Worm (Caenorhabditis elegans) whole organism, L4/young adult: Measurements from ENCODE around the gene flh-3.
"Not testable (repeated sequence)": the region's sequence is repeated elsewhere in the genome, so short reads cannot be mapped to it uniquely, and the experiment has no call there.

Experiments used
- W03F9.2 ChIP-seq: fragments of 150-350 bp; optimal IDR thresholded peaks from 2 replicates; lab custom pipeline; 2014; ENCODE audit warnings: missing biosample characterization, missing genetic modification characterization
- dao-5 ChIP-seq: sonication (generic microtip); optimal IDR thresholded peaks from 2 replicates; lab custom pipeline; 2016; ENCODE audit warnings: missing genotype, missing genetic modification characterization, moderate library complexity, missing compliant biosample characterization
- him-1 ChIP-seq: sonication (generic microtip); optimal IDR thresholded peaks from 2 replicates; lab custom pipeline; 2016; ENCODE audit warnings: missing genotype, missing genetic modification reagents, missing genetic modification characterization, missing compliant biosample characterization

flh-3 gene

DNA sequence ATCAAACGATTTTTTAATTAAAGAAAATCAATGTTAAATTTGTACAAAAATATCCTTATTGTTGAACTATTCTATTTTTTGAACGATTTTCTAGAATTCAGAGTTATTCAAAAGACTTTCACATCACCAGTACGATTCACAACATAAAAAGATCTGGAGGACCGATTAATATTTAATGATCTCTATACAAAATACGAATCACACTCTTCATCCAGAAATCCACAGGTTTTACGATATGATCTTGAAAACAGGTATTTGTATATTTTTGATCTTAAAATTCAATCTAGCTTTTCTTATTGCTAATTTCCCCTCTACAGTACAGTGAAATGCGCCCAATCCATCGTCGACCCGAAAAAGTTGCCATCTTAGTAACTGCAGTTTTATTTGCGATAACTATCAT lies 34.7 kb downstream of the flh-3 start, which contains the start of gene F49C12.5:
F49C12.5 (plus strand) TSS at position 301 of the 400 bp plus-strand sequence.
- TF ChIP-seq W03F9.2 (tag; lab: Kevin White, UChicago) (no peak), dao-5 (tag; lab: Kevin White, UChicago) (no peak), him-1 (tag; lab: Kevin White, UChicago) (no peak)

DNA sequence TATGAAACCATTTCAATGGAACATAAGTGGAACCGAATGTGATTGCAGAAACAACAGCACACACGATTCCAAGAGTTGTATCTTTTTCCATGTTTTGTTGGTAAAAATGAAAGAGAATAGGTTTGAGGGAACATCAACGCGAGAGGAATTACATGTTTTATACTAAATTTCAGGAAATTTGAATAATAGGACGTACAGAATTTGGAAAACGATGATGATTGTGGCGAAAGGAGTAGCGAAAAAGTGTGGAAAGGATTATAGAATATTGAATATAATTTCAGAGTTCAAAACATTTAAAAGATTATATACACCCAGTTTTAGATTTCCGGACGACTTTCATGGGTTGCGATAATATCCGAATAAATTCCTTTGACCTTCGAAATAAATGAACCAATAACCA lies 39.1 kb downstream of the flh-3 start, which contains the start of gene F49C12.6:
F49C12.6 (minus strand) TSS at position 101 of the 400 bp plus-strand sequence.
- no peak for TF ChIP-seq W03F9.2 (tag; lab: Kevin White, UChicago)
- TF ChIP-seq him-1 (tag; lab: Kevin White, UChicago) = no peak
- no peak for TF ChIP-seq dao-5 (tag; lab: Kevin White, UChicago)

ce11 chrIV:9310935-9311566 lies 41.2 kb downstream of the flh-3 start:
- no peak for TF ChIP-seq dao-5 (tag; lab: Kevin White, UChicago)
- no peak for TF ChIP-seq W03F9.2 (tag; lab: Kevin White, UChicago)
- no peak for TF ChIP-seq him-1 (tag; lab: Kevin White, UChicago)

- TF ChIP-seq him-1, W03F9.2, dao-5 (tag; lab: Kevin White, UChicago): not testable (repeated sequence)
Measured at ce11 chrIV:9312827-9313226, 42.9 kb downstream of the flh-3 start, which contains the start of gene F49C12.7. Gene F49C12.7 (minus strand): TSS chrIV:9312927.

DNA sequence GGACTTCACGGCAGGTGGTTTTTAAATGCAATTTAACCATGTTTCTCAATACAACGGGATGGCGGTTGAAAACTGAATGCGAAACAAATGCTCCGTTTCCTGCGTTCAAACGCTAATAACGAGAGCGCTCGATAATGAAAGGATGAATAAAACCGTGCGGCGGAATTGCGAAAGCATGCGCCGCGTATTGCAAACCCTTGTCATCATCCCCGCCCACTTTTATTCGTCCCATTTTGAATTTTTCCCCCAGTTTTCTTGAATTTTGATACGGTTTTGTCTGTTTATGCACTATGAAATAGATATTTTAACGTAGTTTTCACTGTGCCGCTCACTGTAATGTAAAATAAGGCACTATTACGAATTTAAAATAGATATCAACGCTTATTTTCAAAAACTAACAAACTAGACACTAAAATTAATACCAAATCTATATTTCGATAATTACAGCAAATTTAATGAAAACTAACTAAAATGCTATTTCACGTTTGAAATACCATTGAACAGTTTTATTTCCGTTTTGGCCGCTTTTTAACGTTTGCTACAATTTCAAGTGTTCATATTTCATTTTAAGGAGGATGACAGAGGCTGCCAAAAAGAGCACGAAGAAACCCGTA lies 46.3 kb downstream of the flh-3 start, which contains the start of the genes F49C12.9 and rpn-7:
F49C12.9 (minus strand) TSS at position 148 of the 614 bp plus-strand sequence.
rpn-7 (plus strand) TSS at position 564 of the 614 bp plus-strand sequence.
- TF ChIP-seq him-1 (tag; lab: Kevin White, UChicago) (no peak), W03F9.2 (tag; lab: Kevin White, UChicago) (peak; percentile 55)

ce11 chrIV:9318147-9318546 lies 48.3 kb downstream of the flh-3 start:
- TF ChIP-seq him-1 (tag; lab: Kevin White, UChicago) (no peak), W03F9.2 (tag; lab: Kevin White, UChicago) (no peak), dao-5 (tag; lab: Kevin White, UChicago) (no peak)

- TF ChIP-seq dao-5 (tag; lab: Kevin White, UChicago) = no peak
- no peak for TF ChIP-seq him-1 (tag; lab: Kevin White, UChicago)
- TF ChIP-seq W03F9.2 (tag; lab: Kevin White, UChicago) = no peak
Measured at ce11 chrIV:9319080-9319479, 49.2 kb downstream of the flh-3 start, which contains the start of the genes F49C12.11 and nemt-1. Gene F49C12.11 (plus strand): TSS chrIV:9319380. Gene nemt-1 (minus strand): TSS chrIV:9319439.

ce11 chrIV:9320023-9320422 lies 50.1 kb downstream of the flh-3 start:
- TF ChIP-seq W03F9.2 (tag; lab: Kevin White, UChicago) (no peak), him-1 (tag; lab: Kevin White, UChicago) (no peak), dao-5 (tag; lab: Kevin White, UChicago) (no peak)

DNA sequence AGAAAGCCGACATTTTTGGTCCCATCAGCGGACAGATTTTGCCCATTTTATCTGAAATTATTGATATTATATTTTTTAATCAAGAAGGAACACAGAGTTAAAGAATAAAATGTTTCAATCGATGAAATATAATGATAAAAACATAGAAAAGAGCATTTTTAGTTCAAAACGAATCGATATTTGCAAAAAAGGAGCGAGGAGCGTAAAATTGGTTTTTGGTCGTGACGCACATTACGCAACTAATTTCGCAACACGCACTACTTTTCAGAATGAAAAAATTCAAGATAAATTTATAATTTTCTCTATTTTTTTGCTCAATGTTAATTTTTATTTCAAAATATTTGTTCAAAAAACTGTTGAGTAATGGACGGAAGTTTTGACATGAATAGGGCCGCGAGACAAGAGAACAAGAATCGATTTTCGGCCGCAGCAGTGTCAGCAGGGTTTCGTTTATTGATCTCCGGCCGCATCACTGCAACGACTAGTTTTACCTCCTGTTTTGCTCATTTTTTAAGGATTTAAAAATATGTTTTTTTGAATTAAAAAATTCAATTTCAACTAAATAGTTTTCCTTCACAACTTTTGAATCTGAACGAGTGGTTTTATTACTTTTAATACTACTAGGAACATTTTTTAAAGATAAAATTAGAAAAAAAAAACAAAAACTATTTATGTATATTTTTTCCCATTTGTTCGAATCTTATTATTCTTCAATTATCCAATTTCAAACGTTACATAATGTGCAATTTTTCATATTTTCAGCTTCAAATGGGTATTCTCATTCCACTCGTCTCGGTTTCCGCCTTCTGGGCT lies 51.3 kb downstream of the flh-3 start, which contains the start of the genes F49C12.12 and vha-17:
F49C12.12 (minus strand) TSS at position 51 of the 813 bp plus-strand sequence.
vha-17 (plus strand) TSS at position 763 of the 813 bp plus-strand sequence.
- TF ChIP-seq W03F9.2 (tag; lab: Kevin White, UChicago) (peak; percentile 28), him-1 (tag; lab: Kevin White, UChicago) (no peak), dao-5 (tag; lab: Kevin White, UChicago) (no peak)
